Fruit fly (Drosophila melanogaster) whole organism, embryonic: ENCODE measurements around the gene ClpP.
A peak's percentile ranks its signal among the peaks of the same experiment; 100 is the strongest.

Source experiments
- Atf6 ChIP-seq: fragments of 200-800 bp; sonication (Bioruptor generic); IDR thresholded peaks from 2 replicates; pipeline ENCODE4 v1.3.6; 2022; ENCODE audit warnings: missing biosample characterization, missing genetic modification characterization
- B-H2 ChIP-seq: fragments of 200-800 bp; sonication (Bioruptor generic); optimal IDR thresholded peaks from 2 replicates; lab custom pipeline; 2018; ENCODE audit warnings: missing biosample characterization, mild to moderate bottlenecking, missing genetic modification characterization
- CG10565 ChIP-seq: fragments of 200-800 bp; sonication (Bioruptor generic); optimal IDR thresholded peaks from 3 replicates; lab custom pipeline; 2016; ENCODE audit warnings: missing biosample characterization, mild to moderate bottlenecking, missing genetic modification characterization
- CG11696 ChIP-seq: fragments of 200-800 bp; sonication (Bioruptor generic); IDR thresholded peaks from 2 replicates; pipeline ENCODE4 v1.3.6; 2022; ENCODE audit warnings: missing biosample characterization, missing genetic modification characterization
- CG12155 ChIP-seq: fragments of 200-800 bp; sonication (Bioruptor generic); optimal IDR thresholded peaks from 3 replicates; lab custom pipeline; 2016; ENCODE audit warnings: missing biosample characterization, missing genetic modification characterization
- CG14050 ChIP-seq: fragments of 200-800 bp; sonication (Bioruptor generic); IDR thresholded peaks from 3 replicates; pipeline ENCODE4 v1.3.6; 2022; ENCODE audit warnings: missing biosample characterization, missing genetic modification characterization
- CG15073 ChIP-seq: fragments of 200-800 bp; sonication (Bioruptor generic); optimal IDR thresholded peaks from 2 replicates; lab custom pipeline; 2016; ENCODE audit warnings: missing biosample characterization, missing genetic modification characterization
- CG16863 ChIP-seq: fragments of 200-800 bp; sonication (Bioruptor generic); optimal IDR thresholded peaks from 3 replicates; lab custom pipeline; 2016; ENCODE audit warnings: missing biosample characterization, missing genetic modification characterization
- CG18764 ChIP-seq: fragments of 200-800 bp; sonication (Bioruptor generic); optimal IDR thresholded peaks from 3 replicates; lab custom pipeline; 2016; ENCODE audit warnings: missing biosample characterization, missing genetic modification characterization
- CG2712 ChIP-seq: fragments of 200-800 bp; optimal IDR thresholded peaks from 3 replicates; lab custom pipeline; 2019; ENCODE audit warnings: missing biosample characterization, mild to moderate bottlenecking, missing genetic modification characterization, moderate library complexity
- CG30020 ChIP-seq: fragments of 200-800 bp; optimal IDR thresholded peaks from 2 replicates; lab custom pipeline; 2019; ENCODE audit warnings: missing biosample characterization, mild to moderate bottlenecking, missing genetic modification characterization, moderate library complexity
- CG3163 ChIP-seq: fragments of 200-800 bp; sonication (Bioruptor generic); optimal IDR thresholded peaks from 3 replicates; lab custom pipeline; 2016; ENCODE audit warnings: missing biosample characterization, missing genetic modification characterization
- CG43689 ChIP-seq: fragments of 200-800 bp; sonication (Bioruptor generic); IDR thresholded peaks from 2 replicates; pipeline ENCODE4 v1.3.6; 2022; ENCODE audit warnings: missing biosample characterization, missing genetic modification characterization
- CG6175 ChIP-seq: fragments of 200-800 bp; sonication (Bioruptor generic); IDR thresholded peaks from 3 replicates; pipeline ENCODE4 v1.3.6; 2022; ENCODE audit warnings: missing biosample characterization, missing genetic modification characterization
- CG8478 ChIP-seq: fragments of >200 bp; optimal IDR thresholded peaks from 2 replicates; lab custom pipeline; 2018
- CG9437 ChIP-seq: fragments of 200-800 bp; sonication (Bioruptor generic); optimal IDR thresholded peaks from 2 replicates; lab custom pipeline; 2018; ENCODE audit warnings: missing biosample characterization, mild to moderate bottlenecking, missing genetic modification characterization
- Eip74EF ChIP-seq, 2 experiments: fragments of 200-800 bp in 1 of 2; fragments of >200 bp in 1 of 2; sonication (Bioruptor generic) in 1 of 2; optimal IDR thresholded peaks; 2 replicates each; lab custom pipeline; 2017 to 2019; ENCODE audit warnings: missing biosample characterization in 2 of 2, missing genetic modification characterization in 2 of 2, mild to moderate bottlenecking in 1 of 2, moderate library complexity in 1 of 2
- H2.0 ChIP-seq: fragments of 200-800 bp; sonication (Bioruptor generic); IDR thresholded peaks from 2 replicates; pipeline ENCODE4 v1.3.6; 2022; ENCODE audit warnings: missing biosample characterization, missing genetic modification characterization
- Max ChIP-seq: fragments of 200-800 bp; sonication (Bioruptor generic); optimal IDR thresholded peaks from 2 replicates; lab custom pipeline; 2016; ENCODE audit warnings: missing biosample characterization, mild to moderate bottlenecking, missing genetic modification characterization
- Neu2 ChIP-seq: fragments of 200-800 bp; sonication (Bioruptor generic); optimal IDR thresholded peaks from 3 replicates; lab custom pipeline; 2016; ENCODE audit warnings: missing biosample characterization, missing genetic modification characterization, borderline replicate concordance
- Optix ChIP-seq: fragments of 200-800 bp; sonication (Bioruptor generic); IDR thresholded peaks from 3 replicates; pipeline ENCODE4 v1.3.6; 2022; ENCODE audit warnings: missing biosample characterization, missing genetic modification characterization
- ac ChIP-seq: fragments of 200-800 bp; sonication (Bioruptor generic); optimal IDR thresholded peaks from 3 replicates; lab custom pipeline; 2017; ENCODE audit warnings: missing biosample characterization, mild to moderate bottlenecking, missing genetic modification characterization
- aop ChIP-seq: fragments of 200-800 bp; sonication (Bioruptor generic); IDR thresholded peaks from 2 replicates; pipeline ENCODE4 v1.3.6; 2022; ENCODE audit warnings: missing biosample characterization, missing genetic modification characterization
- az2 ChIP-seq: fragments of 200-800 bp; sonication (Bioruptor generic); optimal IDR thresholded peaks from 3 replicates; lab custom pipeline; 2016; ENCODE audit warnings: missing biosample characterization, missing genetic modification characterization
- chn ChIP-seq: fragments of 200-800 bp; sonication (Bioruptor generic); optimal IDR thresholded peaks from 2 replicates; lab custom pipeline; 2016; ENCODE audit warnings: missing biosample characterization, missing genetic modification characterization
- croc ChIP-seq: fragments of 200-800 bp; sonication (Bioruptor generic); conservative IDR thresholded peaks from 3 replicates; pipeline ENCODE4 v1.3.6; 2022; ENCODE audit warnings: missing biosample characterization, missing genetic modification characterization
- da ChIP-seq: fragments of 200-800 bp; sonication (Bioruptor generic); optimal IDR thresholded peaks from 2 replicates; lab custom pipeline; 2016; ENCODE audit warnings: missing biosample characterization, missing genetic modification characterization
- danr ChIP-seq: fragments of 200-800 bp; sonication (Bioruptor generic); IDR thresholded peaks from 2 replicates; pipeline ENCODE4 v1.3.6; 2022; ENCODE audit warnings: missing biosample characterization, missing genetic modification characterization
- dysf ChIP-seq: fragments of 200-800 bp; sonication (Bioruptor generic); IDR thresholded peaks from 3 replicates; pipeline ENCODE4 v1.3.6; 2022; ENCODE audit warnings: missing biosample characterization, missing genetic modification characterization
- esg ChIP-seq: fragments of 200-800 bp; sonication (Bioruptor generic); conservative IDR thresholded peaks from 2 replicates; pipeline ENCODE4 v1.3.6; 2022; ENCODE audit warnings: missing biosample characterization, missing genetic modification characterization
- ewg ChIP-seq: fragments of 200-800 bp; sonication (Bioruptor generic); optimal IDR thresholded peaks from 3 replicates; lab custom pipeline; 2017; ENCODE audit warnings: mild to moderate bottlenecking, missing biosample characterization, missing genetic modification reagents, missing genetic modification characterization
- ftz-f1 ChIP-seq: fragments of 200-800 bp; sonication (Bioruptor generic); optimal IDR thresholded peaks from 2 replicates; lab custom pipeline; 2016; ENCODE audit warnings: missing biosample characterization, missing genetic modification characterization
- ham ChIP-seq: fragments of 200-800 bp; sonication (Bioruptor generic); IDR thresholded peaks from 2 replicates; pipeline ENCODE4 v1.3.6; 2022; ENCODE audit warnings: missing biosample characterization, missing genetic modification characterization
- ind ChIP-seq: fragments of 200-800 bp; sonication (Bioruptor generic); optimal IDR thresholded peaks from 3 replicates; lab custom pipeline; 2016; ENCODE audit warnings: missing biosample characterization, missing genetic modification characterization
- luna ChIP-seq: fragments of 200-800 bp; sonication (Bioruptor generic); optimal IDR thresholded peaks from 2 replicates; lab custom pipeline; 2016; ENCODE audit warnings: missing biosample characterization, missing genetic modification characterization
- mam ChIP-seq: fragments of 200-800 bp; sonication (Bioruptor generic); optimal IDR thresholded peaks from 3 replicates; lab custom pipeline; 2016; ENCODE audit warnings: missing biosample characterization, missing genetic modification characterization
- nerfin-1 ChIP-seq: fragments of 200-800 bp; sonication (Bioruptor generic); optimal IDR thresholded peaks from 3 replicates; lab custom pipeline; 2019; ENCODE audit warnings: missing biosample characterization, mild to moderate bottlenecking, missing genetic modification characterization, moderate library complexity
- nom ChIP-seq: fragments of 200-800 bp; sonication (Bioruptor generic); optimal IDR thresholded peaks from 2 replicates; lab custom pipeline; 2017; ENCODE audit warnings: missing biosample characterization, missing genetic modification characterization, mild to moderate bottlenecking, moderate library complexity, missing genetic modification reagents
- odd ChIP-seq: fragments of 200-800 bp; sonication (Bioruptor generic); optimal IDR thresholded peaks from 2 replicates; lab custom pipeline; 2017; ENCODE audit warnings: missing biosample characterization, mild to moderate bottlenecking, missing genetic modification characterization
- onecut ChIP-seq: fragments of 200-800 bp; sonication (Bioruptor generic); IDR thresholded peaks from 2 replicates; pipeline ENCODE4 v1.3.6; 2022; ENCODE audit warnings: missing biosample characterization, missing genetic modification characterization
- org-1 ChIP-seq: fragments of 200-800 bp; sonication (Bioruptor generic); optimal IDR thresholded peaks from 2 replicates; lab custom pipeline; 2017; ENCODE audit warnings: missing biosample characterization, missing genetic modification characterization
- pzg ChIP-seq: fragments of 200-800 bp; sonication (Bioruptor generic); optimal IDR thresholded peaks from 3 replicates; lab custom pipeline; 2018; ENCODE audit warnings: missing biosample characterization, mild to moderate bottlenecking, missing genetic modification characterization, moderate library complexity
- sc ChIP-seq, 3 experiments: fragments of >200 bp in 2 of 3; fragments of 200-800 bp in 1 of 3; sonication (Bioruptor generic) in 1 of 3; optimal IDR thresholded peaks; 2 replicates in 2 of 3; 3 replicates in 1 of 3; lab custom pipeline; 2017; ENCODE audit warnings: mild to moderate bottlenecking in 1 of 3, missing biosample characterization in 1 of 3, missing genetic modification characterization in 1 of 3, missing genetic modification reagents in 1 of 3
- schlank ChIP-seq: fragments of 200-800 bp; sonication (Bioruptor generic); optimal IDR thresholded peaks from 2 replicates; lab custom pipeline; 2018; ENCODE audit warnings: missing biosample characterization, mild to moderate bottlenecking, missing genetic modification characterization
- sens-2 ChIP-seq: fragments of 200-800 bp; sonication (Bioruptor generic); IDR thresholded peaks from 2 replicates; pipeline ENCODE4 v1.3.6; 2022; ENCODE audit warnings: missing biosample characterization, missing genetic modification characterization
- zen ChIP-seq: fragments of 200-800 bp; sonication (Bioruptor generic); optimal IDR thresholded peaks from 3 replicates; lab custom pipeline; 2018; ENCODE audit warnings: missing biosample characterization, mild to moderate bottlenecking, missing genetic modification characterization, moderate library complexity
- zfh2 ChIP-seq: fragments of 200-800 bp; sonication (Bioruptor generic); optimal IDR thresholded peaks from 2 replicates; lab custom pipeline; 2016; ENCODE audit warnings: missing biosample characterization, missing genetic modification characterization

The ClpP gene

dm6 chr2L:10373605-10374269 lies 17.1 kb downstream of the ClpP start, which contains the start of gene rho-5 (continued):
- TF ChIP-seq da (GFP tag; lab: Kevin White, UChicago) (no peak), aop (GFP tag; lab: Robert Waterston, UW) (no peak), Max (GFP tag; lab: Kevin White, UChicago) (no peak), ac (no peak), onecut (GFP tag; lab: Robert Waterston, UW) (peak; percentile 93), CG30020 (tag; lab: Kevin White, UChicago) (peak; percentile 13), CG2712 (tag; lab: Kevin White, UChicago) (no peak), CG43689 (GFP tag; lab: Robert Waterston, UW) (no peak)

- TF ChIP-seq CG18764 (GFP tag; lab: Kevin White, UChicago) (peak; percentile 51), nom (GFP tag; lab: Kevin White, UChicago) (peak; percentile 32), sens-2 (GFP tag; lab: Robert Waterston, UW) (no peak), H2.0 (GFP tag; lab: Robert Waterston, UW) (peak; percentile 35; the same call in 1 of the 2 replicates), croc (peak; percentile 41; the same call in 2 of the 3 replicates), ham (GFP tag; lab: Robert Waterston, UW) (no peak), Eip74EF (GFP tag; optimal IDR thresholded peaks at IDR 0.05; lab: Kevin White, UChicago) (peak in 1 of 2 experiments; percentile 79), CG6175 (no peak), CG15073 (GFP tag; lab: Kevin White, UChicago) (no peak), CG11696 (peak; percentile 63; the same call in 1 of the 2 replicates), mam (GFP tag; lab: Kevin White, UChicago) (no peak), CG10565 (no peak), luna (GFP tag; lab: Kevin White, UChicago) (no peak), CG9437 (GFP tag; lab: Kevin White, UChicago) (peak; percentile 75), sc (optimal IDR thresholded peaks at IDR 0.05; lab: Kevin White, UChicago) (no peak), sc (GFP tag; optimal IDR thresholded peaks at IDR 0.05; lab: Kevin White, UChicago) (peak; percentile 33), ftz-f1 (no peak), odd (GFP tag; lab: Kevin White, UChicago) (peak; percentile 53), esg (GFP tag; lab: Robert Waterston, UW) (peak; percentile 58), danr (no peak), az2 (GFP tag; lab: Kevin White, UChicago) (peak; percentile 54), nerfin-1 (tag; lab: Kevin White, UChicago) (peak; percentile 76), zfh2 (GFP tag; lab: Kevin White, UChicago) (no peak), org-1 (GFP tag; lab: Kevin White, UChicago) (no peak), B-H2 (peak; percentile 68), CG12155 (GFP tag; lab: Kevin White, UChicago) (peak; percentile 50), Optix (no peak), ewg (peak; percentile 31), CG14050 (no peak; the same call in 2 of the 3 replicates), CG3163 (GFP tag; lab: Kevin White, UChicago) (no peak), dysf (peak; percentile 71; the same call in 1 of the 3 replicates), zen (tag; lab: Kevin White, UChicago) (peak; percentile 64), Atf6 (peak; percentile 70), chn (GFP tag; lab: Kevin White, UChicago) (no peak), CG8478 (lab: Kevin White, UChicago) (no peak), ind (GFP tag; lab: Kevin White, UChicago) (peak; percentile 43), CG16863 (no peak), schlank (tag; lab: Kevin White, UChicago) (peak; percentile 2), pzg (GFP tag; lab: Kevin White, UChicago) (peak; percentile 59), Neu2 (GFP tag; lab: Kevin White, UChicago) (no peak)
Measured at dm6 chr2L:10375464-10376236, 19.1 kb downstream of the ClpP start, which contains the start of the genes CG33303 and dpr19. CG33303 (minus strand) TSS chr2L:10375757. dpr19 (plus strand) TSS chr2L:10376168.
